Worm (Caenorhabditis elegans) whole organism, L2 larva: Measurements from ENCODE around the gene C01G12.9.

Experiments used
- ZK546.5 ChIP-seq: sonication (generic microtip); optimal IDR thresholded peaks from 2 replicates; lab custom pipeline; 2017; ENCODE audit warnings: missing biosample characterization, missing genetic modification characterization
- fos-1 ChIP-seq: fragments of 150-350 bp; optimal IDR thresholded peaks from 2 replicates; lab custom pipeline; 2014; ENCODE audit warnings: missing biosample characterization, missing genetic modification characterization
- mab-5 ChIP-seq: fragments of 150-350 bp; optimal IDR thresholded peaks from 2 replicates; lab custom pipeline; 2014; ENCODE audit warnings: missing biosample characterization, missing genetic modification characterization
- nhr-237 ChIP-seq: fragments of 150-350 bp; optimal IDR thresholded peaks from 2 replicates; lab custom pipeline; 2014; ENCODE audit warnings: missing biosample characterization, missing genetic modification characterization
- nhr-6 ChIP-seq: fragments of 150-350 bp; optimal IDR thresholded peaks from 2 replicates; lab custom pipeline; 2014; ENCODE audit warnings: missing biosample characterization, missing genetic modification characterization
- peb-1 ChIP-seq: fragments of 150-350 bp; optimal IDR thresholded peaks from 2 replicates; lab custom pipeline; 2014; ENCODE audit warnings: missing biosample characterization, missing genetic modification characterization

- TF ChIP-seq nhr-237 (tag; lab: Kevin White, UChicago) (no peak), peb-1 (no peak), nhr-6 (tag; lab: Kevin White, UChicago) (no peak), fos-1 (tag; lab: Kevin White, UChicago) (no peak), ZK546.5 (no peak), mab-5 (tag; lab: Kevin White, UChicago) (no peak)
Measured at ce11 chrII:14627330-14627729, 48.5 kb downstream of the C01G12.9 start, which contains the start of gene tag-297.
